Fruit fly (Drosophila melanogaster): ENCODE results near the gene Bre1.
A peak's percentile ranks its signal among the peaks of the same experiment; 100 is the strongest.

The Bre1 gene

DNA sequence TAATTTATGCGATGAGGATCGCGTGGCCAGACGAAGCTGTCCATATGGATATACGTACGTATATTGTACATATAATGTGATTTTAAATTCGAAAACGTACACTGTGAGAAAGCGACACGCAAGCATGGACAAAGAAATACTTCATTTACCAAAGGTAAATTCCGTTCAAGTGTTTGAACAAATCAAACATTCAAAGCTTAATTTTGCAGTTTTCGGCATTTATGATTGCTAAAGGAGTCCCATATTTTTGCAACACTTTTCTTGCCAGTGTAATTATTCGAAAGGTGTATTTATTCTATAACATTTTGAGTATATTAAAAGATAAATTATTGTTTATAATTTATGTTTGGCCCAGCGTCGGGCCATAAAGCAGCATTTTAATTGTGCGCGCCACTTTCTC is 25.3 kb upstream of the Bre1 start (continued):
- TF ChIP-seq CG9609 (GFP tag; optimal IDR thresholded peaks at IDR 0.05) = no peak
- TF ChIP-seq CoRest (tag; optimal IDR thresholded peaks at IDR 0.05) = peak; percentile 44
- no peak for TF ChIP-seq CG6683 (GFP tag; optimal IDR thresholded peaks at IDR 0.05)
- TF ChIP-seq Sox102F (GFP tag; optimal IDR thresholded peaks at IDR 0.05) = peak; percentile 59
- no peak for TF ChIP-seq twi (tag; optimal IDR thresholded peaks at IDR 0.05)
- peak; percentile 45 for TF ChIP-seq bcd (GFP tag; optimal IDR thresholded peaks at IDR 0.05)
- TF ChIP-seq CG17359 (tag; optimal IDR thresholded peaks at IDR 0.05) = peak; percentile 20
- TF ChIP-seq Usf (GFP tag; optimal IDR thresholded peaks at IDR 0.05) = no peak
- peak; percentile 54 for TF ChIP-seq CG17328 (GFP tag; IDR thresholded peaks at IDR 0.05)
- no peak for TF ChIP-seq Camta (GFP tag; optimal IDR thresholded peaks at IDR 0.05)
- TF ChIP-seq zfh2 (GFP tag; optimal IDR thresholded peaks at IDR 0.05) = peak; percentile 44
- no peak for TF ChIP-seq gsb (GFP tag; IDR thresholded peaks at IDR 0.05)
- TF ChIP-seq CG4854 (GFP tag; optimal IDR thresholded peaks at IDR 0.05) = no peak
- TF ChIP-seq CG2712 (tag; optimal IDR thresholded peaks at IDR 0.05) = peak; percentile 29
- peak; percentile 65 for TF ChIP-seq CG2120 (GFP tag; optimal IDR thresholded peaks at IDR 0.05)
- TF ChIP-seq H2.0 (GFP tag; IDR thresholded peaks at IDR 0.05) = peak; percentile 4; the same call in 1 of the 2 replicates

DNA sequence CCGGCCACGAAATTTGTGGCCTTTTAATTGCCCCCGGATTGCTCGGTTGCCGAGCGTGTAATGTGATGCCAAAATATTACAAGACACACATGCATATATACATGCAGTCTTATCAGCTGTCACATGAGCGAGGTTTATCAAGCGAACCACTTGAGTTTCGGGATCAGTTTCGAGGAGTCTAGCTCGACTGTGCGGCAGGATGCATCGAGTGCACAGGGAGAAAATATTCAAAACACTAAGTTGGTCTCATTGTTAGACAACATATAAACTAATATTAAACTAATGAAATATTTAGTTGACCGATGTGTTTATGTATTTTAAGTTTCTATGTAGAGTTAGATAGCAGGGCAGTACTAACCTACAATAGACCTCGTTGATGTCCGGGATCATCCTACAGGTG is 23.2 kb upstream of the Bre1 start:
- TF ChIP-seq CG2199 (GFP tag; IDR thresholded peaks at IDR 0.05) (peak; percentile 34; the same call in 1 of the 3 replicates), CG32532 (GFP tag; IDR thresholded peaks at IDR 0.05) (no peak), CG15073 (GFP tag; optimal IDR thresholded peaks at IDR 0.05) (no peak), dmrt11E (tag; optimal IDR thresholded peaks at IDR 0.05) (peak; percentile 69), zf30C (GFP tag; optimal IDR thresholded peaks at IDR 0.05) (peak; percentile 54), nom (GFP tag; optimal IDR thresholded peaks at IDR 0.05) (no peak)

DNA sequence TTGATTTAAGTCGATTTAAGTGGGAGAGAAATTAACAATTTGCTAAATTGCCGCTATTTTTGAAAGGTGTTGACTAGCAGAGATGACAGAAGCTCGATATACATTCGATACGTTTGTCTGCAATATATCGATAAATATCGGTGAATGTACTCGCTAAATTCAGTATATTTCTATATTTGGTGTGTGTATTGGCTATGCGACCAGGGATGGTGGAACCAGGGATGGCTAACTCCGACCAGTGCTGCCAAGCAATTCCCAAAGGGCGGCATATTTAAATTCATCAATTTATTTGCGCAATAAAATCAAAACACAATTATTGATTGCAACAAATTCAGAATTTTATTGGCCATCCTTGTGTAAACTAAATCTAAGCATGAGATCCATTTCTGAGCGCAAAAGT is 19.0 kb upstream of the Bre1 start, which contains the start of gene mad2:
Gene mad2, minus strand, starts transcription at position 78 of the 400 bp plus-strand sequence.
- TF ChIP-seq ATbp (GFP tag; optimal IDR thresholded peaks at IDR 0.05) (no peak), caup (GFP tag; optimal IDR thresholded peaks at IDR 0.05; ENCODE audit: severe bottlenecking) (no peak), trh (GFP tag; optimal IDR thresholded peaks at IDR 0.05) (no peak), CG1832 (GFP tag; optimal IDR thresholded peaks at IDR 0.05) (no peak), CG15479 (GFP tag; optimal IDR thresholded peaks at IDR 0.05) (peak; percentile 85), dpn (GFP tag; optimal IDR thresholded peaks at IDR 0.05) (peak; percentile 10 to 22), ERR (GFP tag; optimal IDR thresholded peaks at IDR 0.05) (peak; percentile 64), gsb-n (tag; optimal IDR thresholded peaks at IDR 0.05) (no peak), vnd (GFP tag; IDR thresholded peaks at IDR 0.05; ENCODE audit: partially characterized antibody) (peak; percentile 52; the same call in 1 of the 3 replicates), ase (GFP tag; IDR thresholded peaks at IDR 0.05) (no peak), CG7786 (GFP tag; optimal IDR thresholded peaks at IDR 0.05) (no peak), CG12769 (tag; optimal IDR thresholded peaks at IDR 0.05) (peak; percentile 65), CG9817 (tag; optimal IDR thresholded peaks at IDR 0.05) (no peak), pfk (GFP tag; optimal IDR thresholded peaks at IDR 0.05) (no peak), stwl (tag; optimal IDR thresholded peaks at IDR 0.05) (peak; percentile 80), hb (GFP tag; IDR thresholded peaks at IDR 0.05; ENCODE audit: partially characterized antibody) (peak; percentile 61; the same call in 2 of the 3 replicates), Sry-δ (GFP tag; optimal IDR thresholded peaks at IDR 0.05) (peak; percentile 94), CG10462 (GFP tag; optimal IDR thresholded peaks at IDR 0.05) (peak; percentile 17), Optix (GFP tag; IDR thresholded peaks at IDR 0.05) (no peak), unc-4 (GFP tag; IDR thresholded peaks at IDR 0.05; ENCODE audit: partially characterized antibody) (peak; percentile 74), zfh2 (GFP tag; optimal IDR thresholded peaks at IDR 0.05) (peak; percentile 8), CG30020 (tag; optimal IDR thresholded peaks at IDR 0.05) (peak; percentile 15), CG7963 (GFP tag; IDR thresholded peaks at IDR 0.05; ENCODE audit: partially characterized antibody) (peak; percentile 54; the same call in 1 of the 3 replicates), Spps (tag; optimal IDR thresholded peaks at IDR 0.05) (no peak), hkb (optimal IDR thresholded peaks at IDR 0.05) (peak; percentile 72), hkb (GFP tag; IDR thresholded peaks at IDR 0.05) (no peak), CG8359 (GFP tag; optimal IDR thresholded peaks at IDR 0.05; ENCODE audit: borderline replicate concordance) (no peak), CG9609 (GFP tag; optimal IDR thresholded peaks at IDR 0.05) (no peak)

Data from whole organism, embryonic.